Worm (Caenorhabditis elegans): ENCODE results near the gene dur-1.

DNA sequence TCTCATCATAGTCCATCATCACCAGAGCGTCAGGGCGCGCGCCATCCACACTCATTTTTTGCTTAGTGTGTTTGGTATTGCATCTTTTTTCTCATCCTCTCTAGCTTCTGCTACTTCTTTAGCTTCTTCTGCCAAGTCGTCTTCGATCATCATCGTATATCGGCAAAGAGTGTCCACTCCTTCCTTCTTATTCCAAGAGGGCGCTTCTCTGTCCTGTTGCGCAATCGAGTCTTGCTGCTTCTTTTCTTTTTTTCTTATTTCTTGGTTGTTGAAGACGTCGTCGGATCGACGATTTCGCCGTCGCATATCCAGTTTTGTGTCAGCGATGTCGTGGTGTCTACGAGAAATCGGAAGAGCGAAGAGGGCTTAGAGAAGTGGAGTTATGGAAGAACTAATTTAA lies 15.0 kb downstream of the dur-1 start:
- no peak for TF ChIP-seq dao-5 (tag; optimal IDR thresholded peaks at IDR 0.05)
- TF ChIP-seq W03F9.2 (tag; optimal IDR thresholded peaks at IDR 0.05) = no peak
